Fruit fly (Drosophila melanogaster) whole organism: ENCODE results near the gene CG7029.

Source experiments
- CG8478 ChIP-seq: fragments of >200 bp; optimal IDR thresholded peaks from 2 replicates; lab custom pipeline; 2018; ENCODE audit warnings: inconsistent platforms
- Dll ChIP-seq: fragments of >200 bp; optimal IDR thresholded peaks from 2 replicates; lab custom pipeline; 2017
- EcR ChIP-seq, 2 experiments: fragments of >200 bp; optimal IDR thresholded peaks; 2 replicates each; lab custom pipeline; 2017; ENCODE audit warnings: missing biosample characterization in 2 of 2, missing genetic modification characterization in 2 of 2, missing genetic modification reagents in 2 of 2
- pan ChIP-seq: fragments of >200 bp; optimal IDR thresholded peaks from 2 replicates; lab custom pipeline; 2017
- psq ChIP-seq: fragments of >200 bp; optimal IDR thresholded peaks from 2 replicates; lab custom pipeline; 2017
- usp ChIP-seq: fragments of >200 bp; optimal IDR thresholded peaks from 2 replicates; lab custom pipeline; 2017; ENCODE audit warnings: missing biosample characterization, missing genetic modification characterization, mixed read lengths

Gene CG7029

DNA sequence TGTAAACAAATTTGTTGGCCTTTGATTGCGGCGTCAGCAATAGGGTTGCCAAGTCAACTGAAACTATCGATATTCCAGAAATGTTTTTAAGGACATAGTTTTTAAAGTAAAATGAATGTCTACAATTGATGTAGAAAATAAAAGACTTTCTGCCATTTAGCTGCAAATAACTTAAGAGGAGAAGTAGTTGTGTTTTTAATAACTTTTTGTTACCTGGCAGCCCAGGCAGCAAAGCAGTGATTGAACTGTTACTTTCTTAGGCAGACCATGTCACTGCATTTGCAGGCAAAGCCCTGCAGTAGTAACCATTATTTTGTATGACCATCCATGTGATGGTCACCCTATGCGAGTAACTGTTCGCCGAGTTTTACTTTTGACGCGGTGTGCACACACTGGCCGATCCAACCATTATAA is at the start of gene CG7029, which contains the start of the genes rumi and Usp12-46:
TSS of gene CG7029 (plus strand) at position 368 of the 414 bp plus-strand sequence.
TSS of gene rumi (minus strand) at position 64 of the 414 bp plus-strand sequence.
TSS of gene Usp12-46 (plus strand) at position 368 of the 414 bp plus-strand sequence.
- no peak for TF ChIP-seq psq (lab: Kevin White, UChicago)
- no peak for TF ChIP-seq EcR (GFP tag; optimal IDR thresholded peaks at IDR 0.05; lab: Kevin White, UChicago)
- no peak for TF ChIP-seq CG8478

DNA sequence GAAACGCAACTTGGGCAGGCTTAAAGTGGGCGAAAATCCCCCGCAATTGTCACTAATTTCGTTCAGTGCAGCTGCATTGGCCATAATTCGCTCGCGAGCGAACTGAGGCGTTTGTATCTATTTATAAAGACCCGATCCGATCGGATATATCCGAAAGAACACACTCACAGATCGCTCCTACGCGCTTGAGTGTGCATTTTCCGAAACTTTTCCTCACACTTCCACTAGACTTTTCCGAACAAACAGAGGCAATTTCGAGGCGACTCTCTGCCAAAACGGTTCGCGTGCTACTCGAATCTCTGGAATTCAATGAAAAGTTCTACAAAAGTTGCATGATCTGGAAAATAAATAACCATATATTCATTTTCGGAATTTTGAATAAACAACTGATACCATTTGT is 48.9 kb upstream of the CG7029 start, which contains the start of the genes CG6972 and CCAP:
TSS of gene CG6972 (plus strand) at position 215 of the 400 bp plus-strand sequence.
TSS of gene CCAP (minus strand) at position 292 of the 400 bp plus-strand sequence.
- no peak for TF ChIP-seq psq (lab: Kevin White, UChicago)
- no peak for TF ChIP-seq usp (GFP tag; lab: Kevin White, UChicago)
- no peak for TF ChIP-seq pan (lab: Kevin White, UChicago)
- no peak for TF ChIP-seq EcR (GFP tag; optimal IDR thresholded peaks at IDR 0.05; lab: Kevin White, UChicago)
- TF ChIP-seq CG8478: no peak
- TF ChIP-seq Dll: no peak

DNA sequence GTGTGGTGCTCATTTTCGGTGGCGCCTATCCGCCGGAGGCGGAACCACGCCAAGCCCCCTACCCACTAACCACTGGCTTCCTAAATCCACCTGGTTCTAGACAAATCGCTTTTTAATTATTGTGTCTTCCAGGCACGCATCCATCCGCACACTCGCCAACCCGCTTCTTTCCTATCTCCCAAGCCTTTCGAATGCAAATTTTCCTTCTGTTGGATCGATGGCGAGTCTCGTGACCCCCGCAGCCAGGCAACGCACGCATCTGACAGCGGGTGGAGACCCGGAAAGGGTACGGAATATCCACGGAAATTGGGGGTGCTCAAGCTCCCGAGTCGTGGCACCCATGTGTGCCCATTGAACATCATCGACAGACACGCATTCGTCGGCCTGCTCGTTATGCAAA is 43.5 kb upstream of the CG7029 start, which contains the start of gene CG13842:
TSS of gene CG13842 (minus strand) at position 101 of the 400 bp plus-strand sequence.
- TF ChIP-seq Dll (no peak), psq (lab: Kevin White, UChicago) (no peak), EcR (GFP tag; optimal IDR thresholded peaks at IDR 0.05; lab: Kevin White, UChicago) (no peak), usp (GFP tag; lab: Kevin White, UChicago) (no peak), pan (lab: Kevin White, UChicago) (no peak), CG8478 (no peak)

DNA sequence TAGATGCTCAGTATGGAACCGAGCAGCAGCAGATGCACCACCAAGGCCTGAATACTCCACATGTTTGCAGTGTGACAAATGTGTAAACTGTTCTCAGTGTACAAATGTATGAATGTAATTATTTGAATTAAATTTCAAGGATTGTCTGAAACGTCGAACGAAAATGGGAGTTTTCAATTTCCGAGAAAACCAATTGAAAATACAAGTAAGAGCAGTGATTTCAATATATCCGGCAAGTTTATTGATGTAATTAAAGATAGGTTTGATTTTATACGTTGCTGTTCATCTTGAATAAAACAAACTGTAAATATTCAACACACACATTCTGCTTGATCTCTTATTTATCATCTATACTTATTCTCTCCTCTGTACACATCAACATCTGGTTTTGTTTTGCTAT is 40.0 kb upstream of the CG7029 start, which contains the start of gene CG4907:
TSS of gene CG4907 (minus strand) at position 101 of the 400 bp plus-strand sequence.
- no peak for TF ChIP-seq usp (GFP tag; lab: Kevin White, UChicago)
- no peak for TF ChIP-seq EcR (GFP tag; optimal IDR thresholded peaks at IDR 0.05; lab: Kevin White, UChicago)
- TF ChIP-seq pan (lab: Kevin White, UChicago): no peak
- no peak for TF ChIP-seq CG8478
- TF ChIP-seq psq (lab: Kevin White, UChicago): no peak
- TF ChIP-seq Dll: no peak

DNA sequence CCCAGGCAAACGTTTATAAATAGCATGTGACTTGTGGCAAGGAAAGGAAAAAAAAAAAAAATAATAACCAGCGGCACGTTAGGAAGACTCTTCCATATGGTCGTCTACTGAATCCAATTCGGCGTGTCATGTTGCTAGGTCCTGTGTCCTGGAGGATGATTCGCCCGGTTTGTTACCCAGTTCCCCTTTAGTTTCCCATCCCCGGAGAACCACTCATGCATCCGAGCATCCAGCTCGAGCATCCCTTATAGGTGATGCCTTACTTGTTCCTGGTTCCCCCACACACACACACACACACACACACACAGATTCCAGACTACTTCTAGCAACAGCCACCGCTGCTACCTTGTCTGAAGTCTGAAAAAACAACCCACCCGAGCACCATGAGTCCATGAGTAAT is 32.8 kb upstream of the CG7029 start:
- no peak for TF ChIP-seq Dll
- no peak for TF ChIP-seq CG8478
- TF ChIP-seq EcR (GFP tag; optimal IDR thresholded peaks at IDR 0.05; lab: Kevin White, UChicago): no peak
- no peak for TF ChIP-seq pan (lab: Kevin White, UChicago)
- TF ChIP-seq usp (GFP tag; lab: Kevin White, UChicago): no peak
- TF ChIP-seq psq (lab: Kevin White, UChicago): no peak

DNA sequence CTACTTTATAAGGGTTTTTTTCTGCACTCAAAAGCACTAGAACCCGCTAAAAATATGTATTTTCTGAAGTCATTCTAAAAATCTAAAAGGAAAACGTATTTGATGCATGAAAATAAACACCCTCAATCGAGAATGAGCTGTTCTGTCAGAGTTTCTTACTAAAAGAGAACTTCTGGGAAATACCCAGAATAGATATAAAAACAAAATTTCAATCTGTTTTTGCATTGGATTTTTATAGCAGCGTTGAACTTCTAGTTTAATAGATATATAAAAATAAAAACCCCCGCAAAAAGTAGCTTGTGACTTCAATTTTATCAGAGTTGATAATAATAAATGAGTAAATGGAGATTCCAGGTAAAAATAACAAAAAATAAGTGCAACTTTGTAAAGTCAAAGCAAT is 32.3 kb upstream of the CG7029 start:
- TF ChIP-seq CG8478 (no peak), pan (lab: Kevin White, UChicago) (no peak), EcR (GFP tag; optimal IDR thresholded peaks at IDR 0.05; lab: Kevin White, UChicago) (no peak), usp (GFP tag; lab: Kevin White, UChicago) (no peak), psq (lab: Kevin White, UChicago) (no peak), Dll (no peak)

DNA sequence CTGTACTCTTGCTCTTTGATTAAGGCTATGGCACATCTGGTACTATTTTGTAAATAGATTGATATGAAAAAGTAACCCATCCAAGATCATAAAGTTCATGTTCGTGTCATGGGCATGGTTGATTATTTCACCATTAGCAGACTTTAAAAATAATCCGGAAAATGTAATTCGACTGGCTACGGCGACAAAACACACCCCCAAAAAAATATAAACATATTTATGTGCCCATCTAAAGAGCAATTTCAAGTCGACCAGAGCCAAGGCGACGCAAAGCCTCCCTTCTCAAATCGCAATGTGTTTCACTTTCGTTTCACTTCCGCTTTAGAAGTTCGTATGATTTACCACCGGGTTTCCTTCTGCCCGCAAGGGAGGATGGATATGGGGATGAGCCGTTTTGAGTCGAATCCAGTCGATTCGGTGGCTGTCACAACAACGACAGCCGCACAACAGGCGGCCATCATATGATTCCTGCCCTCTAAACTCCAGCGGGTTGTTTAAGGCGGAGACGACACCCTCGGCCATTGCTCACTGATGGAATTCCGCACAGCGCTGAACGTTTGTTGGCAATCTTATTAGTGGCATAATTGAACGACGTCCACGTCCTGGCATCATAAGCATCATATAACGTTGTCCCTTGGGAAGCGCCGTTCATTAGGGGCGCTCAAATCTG is 31.6 kb upstream of the CG7029 start:
- TF ChIP-seq EcR (GFP tag; optimal IDR thresholded peaks at IDR 0.05; lab: Kevin White, UChicago): no peak
- no peak for TF ChIP-seq psq (lab: Kevin White, UChicago)
- no peak for TF ChIP-seq pan (lab: Kevin White, UChicago)
- TF ChIP-seq Dll: no peak
- no peak for TF ChIP-seq usp (GFP tag; lab: Kevin White, UChicago)
- no peak for TF ChIP-seq CG8478

DNA sequence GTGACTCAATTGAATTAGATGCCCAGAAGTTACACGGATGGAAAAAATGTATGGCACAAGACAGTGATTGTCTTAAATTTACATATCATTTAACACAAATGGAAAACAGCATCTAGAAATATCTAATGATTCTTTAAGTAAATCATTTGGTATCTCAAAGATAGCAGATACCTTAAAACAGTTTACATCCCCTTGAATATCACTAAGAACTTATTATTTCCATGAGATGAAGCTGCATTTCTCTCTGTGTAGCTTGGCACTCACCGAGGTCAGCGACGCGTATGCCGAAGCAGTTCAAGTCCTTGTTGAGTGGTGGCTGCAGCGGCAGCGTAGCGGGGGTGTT is 31.1 kb upstream of the CG7029 start:
- no peak for TF ChIP-seq usp (GFP tag; lab: Kevin White, UChicago)
- no peak for TF ChIP-seq psq (lab: Kevin White, UChicago)
- no peak for TF ChIP-seq CG8478
- TF ChIP-seq Dll: no peak
- TF ChIP-seq pan (lab: Kevin White, UChicago): no peak

DNA sequence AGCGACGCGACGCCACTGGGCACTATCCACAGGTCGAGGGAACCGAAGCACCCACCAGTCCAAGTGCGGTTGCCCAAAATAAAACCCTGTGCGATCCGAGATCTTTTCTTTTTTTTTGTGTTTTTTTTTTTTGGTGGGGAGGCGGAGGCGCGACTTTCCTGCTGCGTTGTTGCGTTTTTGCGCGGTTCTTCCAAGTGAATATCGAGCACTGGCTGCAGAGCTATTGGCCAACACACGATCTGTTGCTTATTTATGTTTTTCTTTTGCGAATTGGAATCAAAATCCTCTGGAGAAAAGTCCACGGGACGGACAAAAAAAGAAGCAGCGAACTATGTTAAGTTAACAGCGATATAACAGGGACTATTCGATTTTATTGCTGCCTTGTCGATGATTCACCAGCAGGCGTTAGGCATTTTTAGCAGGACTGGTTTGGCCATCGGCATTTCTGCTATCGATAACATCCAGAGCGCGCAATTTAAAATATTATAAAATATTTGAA is 29.8 kb upstream of the CG7029 start, which contains the start of gene wge:
TSS of gene wge (minus strand) at position 343 of the 499 bp plus-strand sequence.
- TF ChIP-seq Dll (no peak), usp (GFP tag; lab: Kevin White, UChicago) (no peak), EcR (GFP tag; optimal IDR thresholded peaks at IDR 0.05; lab: Kevin White, UChicago) (no peak)

DNA sequence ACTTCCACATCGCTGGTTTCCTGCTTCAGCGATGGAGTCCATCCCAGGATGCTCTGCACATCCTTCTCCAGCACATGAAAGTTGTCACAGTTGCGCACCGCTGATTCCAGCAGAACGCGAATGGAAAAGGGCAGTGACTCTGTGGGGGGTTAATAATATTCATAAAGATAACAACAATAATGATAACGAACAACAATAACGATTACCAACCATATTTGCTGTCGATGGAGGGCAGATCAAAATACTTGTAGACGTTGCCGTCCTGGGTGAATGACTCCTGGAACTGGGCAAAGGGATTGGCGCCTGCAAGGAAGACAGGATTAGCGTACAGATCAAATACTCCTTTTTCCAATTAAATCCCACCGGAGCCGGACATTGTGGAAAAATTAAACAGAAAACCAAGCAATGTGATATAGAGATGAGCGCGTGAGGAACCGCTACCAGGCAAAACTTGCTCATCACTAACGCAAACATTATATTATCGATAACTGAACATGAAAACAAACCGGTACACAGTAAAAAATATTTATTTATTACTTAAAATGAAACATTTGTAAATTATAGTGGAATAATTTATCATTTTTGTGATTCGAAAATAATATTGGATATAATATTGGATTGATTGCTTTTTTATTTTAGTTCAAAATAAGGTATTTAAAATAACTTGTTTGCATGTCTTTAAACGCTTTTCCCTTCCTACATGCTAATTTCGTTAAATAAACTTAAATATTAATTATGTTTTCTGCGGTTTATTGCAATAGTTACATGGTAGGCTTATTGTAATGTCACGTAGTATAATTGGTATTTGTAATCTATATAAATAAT is 26.3 kb upstream of the CG7029 start, which contains the start of gene Irp-1A:
TSS of gene Irp-1A (minus strand) at position 439 of the 825 bp plus-strand sequence.
- TF ChIP-seq EcR (GFP tag; optimal IDR thresholded peaks at IDR 0.05; lab: Kevin White, UChicago) (no peak), CG8478 (no peak), psq (lab: Kevin White, UChicago) (no peak), Dll (no peak), pan (lab: Kevin White, UChicago) (no peak), usp (GFP tag; lab: Kevin White, UChicago) (no peak)

DNA sequence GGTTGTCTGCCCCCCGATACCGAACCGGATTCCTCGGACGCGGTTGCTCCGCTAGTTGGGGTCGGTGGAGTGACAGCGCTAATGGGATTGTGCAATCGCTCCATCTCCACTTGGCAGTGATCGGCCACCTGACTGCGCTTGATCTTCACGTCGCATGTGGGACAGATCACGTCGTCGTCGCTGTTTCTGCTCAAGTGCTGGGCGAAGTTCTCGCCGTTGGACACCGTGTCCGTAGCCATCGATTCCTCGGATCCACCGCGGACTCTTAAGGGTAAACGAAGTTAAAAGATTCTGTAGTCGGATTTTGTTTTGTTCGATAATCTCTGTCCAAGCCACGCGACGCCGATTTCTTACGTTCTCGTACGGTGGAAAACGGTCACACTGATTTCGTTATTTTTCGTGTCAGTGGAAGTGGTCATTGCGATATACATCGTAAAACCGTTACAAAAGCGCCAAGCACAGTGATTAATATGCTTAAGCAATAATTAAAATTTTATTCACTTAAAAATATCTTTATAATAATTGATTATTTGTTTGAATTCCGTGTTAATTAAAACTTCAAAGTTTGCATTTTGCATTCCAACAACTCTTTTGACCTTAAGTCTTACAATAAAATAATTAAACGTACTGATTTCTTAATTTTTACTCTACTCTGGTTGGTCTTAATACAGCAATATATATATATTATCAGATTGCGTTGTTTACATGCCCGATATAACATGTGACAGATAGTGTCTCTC is 24.5 kb upstream of the CG7029 start, which contains the start of gene RNF220:
TSS of gene RNF220 (minus strand) at position 384 of the 740 bp plus-strand sequence.
- TF ChIP-seq psq (lab: Kevin White, UChicago) (no peak), CG8478 (no peak), usp (GFP tag; lab: Kevin White, UChicago) (no peak), EcR (GFP tag; optimal IDR thresholded peaks at IDR 0.05; lab: Kevin White, UChicago) (no peak), Dll (no peak), pan (lab: Kevin White, UChicago) (no peak)
